Worm (Caenorhabditis elegans) whole organism, midembryonic: Measurements from ENCODE around the gene T06C12.12.
"Not testable (repeated sequence)": the region's sequence is repeated elsewhere in the genome, so short reads cannot be mapped to it uniquely, and the experiment has no call there.

Experiments
- T22C8.4 ChIP-seq: fragments of 200-800 bp; sonication (Bioruptor generic); IDR thresholded peaks from 2 replicates; pipeline ENCODE4 v1.3.6; 2022; ENCODE audit warnings: missing genetic modification characterization, missing compliant biosample characterization
- cog-1 ChIP-seq: sonication (generic microtip); optimal IDR thresholded peaks from 2 replicates; lab custom pipeline; 2016; ENCODE audit warnings: missing genetic modification characterization, missing compliant biosample characterization
- flt-1 ChIP-seq: fragments of 200-800 bp; sonication (Bioruptor generic); IDR thresholded peaks from 2 replicates; pipeline ENCODE4 v1.3.6; 2022; ENCODE audit warnings: missing genetic modification characterization, missing compliant biosample characterization
- klf-2 ChIP-seq: fragments of 200-800 bp; sonication (Bioruptor generic); conservative IDR thresholded peaks from 2 replicates; pipeline ENCODE4 v1.3.6; 2022; ENCODE audit warnings: missing genetic modification reagents, missing genetic modification characterization, missing compliant biosample characterization
- med-1 ChIP-seq: sonication (generic microtip); optimal IDR thresholded peaks from 2 replicates; lab custom pipeline; 2017; ENCODE audit warnings: missing genetic modification characterization, mild to moderate bottlenecking, missing compliant biosample characterization, antibody characterized with exemption, missing genetic modification reagents; ENCODE audit not compliant: insufficient read depth
- ref-1 ChIP-seq: fragments of 200-800 bp; sonication (Bioruptor generic); conservative IDR thresholded peaks from 2 replicates; pipeline ENCODE4 v1.3.6; 2022; ENCODE audit warnings: missing genetic modification reagents, missing genetic modification characterization, missing compliant biosample characterization
- tab-1 ChIP-seq: fragments of 200-800 bp; sonication (Bioruptor generic); IDR thresholded peaks from 2 replicates; pipeline ENCODE4 v1.3.6; 2022; ENCODE audit warnings: missing genetic modification characterization, missing compliant biosample characterization
- ztf-23 ChIP-seq: fragments of 200-800 bp; sonication (Bioruptor generic); IDR thresholded peaks from 2 replicates; pipeline ENCODE4 v1.3.6; 2022; ENCODE audit warnings: missing genetic modification reagents, missing genetic modification characterization, missing compliant biosample characterization
- ztf-29 ChIP-seq: fragments of 200-800 bp; sonication (Bioruptor generic); IDR thresholded peaks from 2 replicates; pipeline ENCODE4 v1.3.6; 2022; ENCODE audit warnings: missing genetic modification reagents, missing genetic modification characterization, missing compliant biosample characterization

T06C12.12 gene

ce11 chrV:15915919-15916318 is 24.1 kb downstream of the T06C12.12 start, which contains the start of gene gst-38:
TSS of gene gst-38 (minus strand) at chrV:15916070.
- TF ChIP-seq med-1 (GFP tag; lab: Kevin White, UChicago) (no peak), T22C8.4 (GFP tag; lab: Robert Waterston, UW) (no peak), ztf-29 (GFP tag; lab: Robert Waterston, UW) (no peak), klf-2 (GFP tag; lab: Robert Waterston, UW) (no peak), tab-1 (no peak), flt-1 (no peak), cog-1 (tag; lab: Kevin White, UChicago) (no peak), ref-1 (GFP tag; lab: Robert Waterston, UW) (no peak), ztf-23 (no peak)

ce11 chrV:15917458-15917857 is 25.6 kb downstream of the T06C12.12 start, which contains the start of gene F35E8.9:
TSS of gene F35E8.9 (minus strand) at chrV:15917558.
- TF ChIP-seq flt-1: no peak
- no peak for TF ChIP-seq T22C8.4 (GFP tag; lab: Robert Waterston, UW)
- no peak for TF ChIP-seq ztf-29 (GFP tag; lab: Robert Waterston, UW)

- TF ChIP-seq cog-1 (tag; lab: Kevin White, UChicago): no peak
- no peak for TF ChIP-seq ref-1 (GFP tag; lab: Robert Waterston, UW)
- no peak for TF ChIP-seq med-1 (GFP tag; lab: Kevin White, UChicago)
- no peak for TF ChIP-seq T22C8.4 (GFP tag; lab: Robert Waterston, UW)
- no peak for TF ChIP-seq ztf-23
- TF ChIP-seq klf-2 (GFP tag; lab: Robert Waterston, UW): no peak
- no peak for TF ChIP-seq tab-1
- no peak for TF ChIP-seq flt-1
- TF ChIP-seq ztf-29 (GFP tag; lab: Robert Waterston, UW): no peak
These were observed 28.4 kb downstream of the T06C12.12 start, which contains the start of gene F35E8.10 for ce11 chrV:15920273-15920672. TSS of gene F35E8.10 (minus strand) at chrV:15920373.

ce11 chrV:15921102-15921501 is 29.2 kb downstream of the T06C12.12 start, which contains the start of gene cdr-1:
TSS of gene cdr-1 (plus strand) at chrV:15921309.
- no peak for TF ChIP-seq tab-1
- TF ChIP-seq med-1 (GFP tag; lab: Kevin White, UChicago): no peak
- TF ChIP-seq T22C8.4 (GFP tag; lab: Robert Waterston, UW): no peak
- TF ChIP-seq ztf-29 (GFP tag; lab: Robert Waterston, UW): no peak
- no peak for TF ChIP-seq cog-1 (tag; lab: Kevin White, UChicago)
- TF ChIP-seq ztf-23: no peak
- TF ChIP-seq flt-1: no peak
- TF ChIP-seq ref-1 (GFP tag; lab: Robert Waterston, UW): no peak

- TF ChIP-seq tab-1 (no peak), ztf-23 (no peak), ztf-29 (GFP tag; lab: Robert Waterston, UW) (no peak), flt-1 (no peak), klf-2 (GFP tag; lab: Robert Waterston, UW) (no peak), T22C8.4 (GFP tag; lab: Robert Waterston, UW) (no peak), ref-1 (GFP tag; lab: Robert Waterston, UW) (no peak), cog-1 (tag; lab: Kevin White, UChicago) (no peak), med-1 (GFP tag; lab: Kevin White, UChicago) (no peak)
These were observed 31.1 kb downstream of the T06C12.12 start, which contains the start of gene F35E8.13 for ce11 chrV:15922979-15923378. TSS of gene F35E8.13 (plus strand) at chrV:15923279.

ce11 chrV:15924307-15924706 is 32.4 kb downstream of the T06C12.12 start, which contains the start of gene nhr-108:
TSS of gene nhr-108 (minus strand) at chrV:15924472.
- no peak for TF ChIP-seq ztf-29 (GFP tag; lab: Robert Waterston, UW)
- TF ChIP-seq ztf-23: no peak
- no peak for TF ChIP-seq cog-1 (tag; lab: Kevin White, UChicago)
- no peak for TF ChIP-seq flt-1
- no peak for TF ChIP-seq med-1 (GFP tag; lab: Kevin White, UChicago)
- no peak for TF ChIP-seq ref-1 (GFP tag; lab: Robert Waterston, UW)
- no peak for TF ChIP-seq T22C8.4 (GFP tag; lab: Robert Waterston, UW)
- no peak for TF ChIP-seq tab-1
- no peak for TF ChIP-seq klf-2 (GFP tag; lab: Robert Waterston, UW)

- no peak for TF ChIP-seq ztf-23
These were observed 36.5 kb downstream of the T06C12.12 start, which contains the start of gene pzf-1 for ce11 chrV:15928325-15928724. TSS of gene pzf-1 (minus strand) at chrV:15928425.

- not testable (repeated sequence) for TF ChIP-seq flt-1; ztf-23; ztf-29 (GFP tag; lab: Robert Waterston, UW)
These were observed 38.0 kb downstream of the T06C12.12 start, which contains the start of gene srbc-77 for ce11 chrV:15929882-15930281. TSS of gene srbc-77 (plus strand) at chrV:15930182.

ce11 chrV:15932390-15932789 is 40.5 kb downstream of the T06C12.12 start, which contains the start of gene srw-26:
TSS of gene srw-26 (minus strand) at chrV:15932490.
- TF ChIP-seq ref-1 (GFP tag; lab: Robert Waterston, UW) (no peak), flt-1 (no peak), med-1 (GFP tag; lab: Kevin White, UChicago) (no peak), ztf-29 (GFP tag; lab: Robert Waterston, UW) (no peak), tab-1 (no peak), klf-2 (GFP tag; lab: Robert Waterston, UW) (no peak), T22C8.4 (GFP tag; lab: Robert Waterston, UW) (no peak), ztf-23 (no peak), cog-1 (tag; lab: Kevin White, UChicago) (no peak)

- TF ChIP-seq ztf-29 (GFP tag; lab: Robert Waterston, UW): no peak
- no peak for TF ChIP-seq flt-1
- TF ChIP-seq cog-1 (tag; lab: Kevin White, UChicago): no peak
- no peak for TF ChIP-seq tab-1
- TF ChIP-seq ztf-23: no peak
- TF ChIP-seq med-1 (GFP tag; lab: Kevin White, UChicago): no peak
- TF ChIP-seq ref-1 (GFP tag; lab: Robert Waterston, UW): no peak
These were observed 48.4 kb downstream of the T06C12.12 start, which contains the start of gene srw-55 for ce11 chrV:15940254-15940653. TSS of gene srw-55 (minus strand) at chrV:15940354.
